Worm (Caenorhabditis elegans) whole organism, young adult: ENCODE data around the gene Y69H2.3.

ENCODE experiments used
- C06A6.2 ChIP-seq: fragments of 200-800 bp; sonication (Bioruptor generic); conservative IDR thresholded peaks from 2 replicates; pipeline ENCODE4 v1.3.6; 2022; ENCODE audit warnings: missing genetic modification characterization, missing compliant biosample characterization
- F22D6.2 ChIP-seq: sonication (generic microtip); optimal IDR thresholded peaks from 2 replicates; lab custom pipeline; 2016; ENCODE audit warnings: mild to moderate bottlenecking, missing genetic modification characterization, missing compliant biosample characterization
- F23B12.7 ChIP-seq: sonication (generic microtip); optimal IDR thresholded peaks from 2 replicates; lab custom pipeline; 2017; ENCODE audit warnings: missing genetic modification characterization, mild to moderate bottlenecking, missing compliant biosample characterization, antibody characterized with exemption, moderate library complexity; ENCODE audit not compliant: insufficient read depth
- F49E8.2 ChIP-seq: sonication (generic microtip); optimal IDR thresholded peaks from 3 replicates; lab custom pipeline; 2017; ENCODE audit warnings: missing genetic modification characterization, mild to moderate bottlenecking, missing compliant biosample characterization, antibody characterized with exemption, moderate library complexity; ENCODE audit not compliant: insufficient read depth
- F57A8.1 ChIP-seq: fragments of 200-800 bp; sonication (Bioruptor generic); optimal IDR thresholded peaks from 2 replicates; lab custom pipeline; 2018; ENCODE audit warnings: mild to moderate bottlenecking, missing genetic modification characterization, moderate library complexity, missing compliant biosample characterization
- F57C9.4 ChIP-seq: sonication (generic microtip); optimal IDR thresholded peaks from 2 replicates; lab custom pipeline; 2017; ENCODE audit warnings: mild to moderate bottlenecking, missing genetic modification characterization, missing compliant biosample characterization
- K12H6.12 ChIP-seq: fragments of 200-800 bp; sonication (Bioruptor generic); optimal IDR thresholded peaks from 2 replicates; lab custom pipeline; 2018; ENCODE audit warnings: mild to moderate bottlenecking, missing genetic modification characterization, missing compliant biosample characterization
- Y53F4B.3 ChIP-seq: fragments of 200-800 bp; sonication (Bioruptor generic); IDR thresholded peaks from 2 replicates; pipeline ENCODE4 v1.3.6; 2022; ENCODE audit warnings: missing genetic modification reagents, missing genetic modification characterization, missing compliant biosample characterization
- Y67H2A.10 ChIP-seq: fragments of 200-800 bp; sonication (Bioruptor generic); conservative IDR thresholded peaks from 2 replicates; pipeline ENCODE4 v1.3.6; 2022; ENCODE audit warnings: missing genetic modification reagents, missing genetic modification characterization, missing compliant biosample characterization
- akir-1 ChIP-seq: fragments of 200-800 bp; sonication (Bioruptor generic); optimal IDR thresholded peaks from 2 replicates; lab custom pipeline; 2018; ENCODE audit warnings: mild to moderate bottlenecking, missing genetic modification characterization, moderate library complexity, missing compliant biosample characterization
- aptf-3 ChIP-seq: fragments of 200-800 bp; sonication (Bioruptor generic); IDR thresholded peaks from 2 replicates; pipeline ENCODE4 v1.3.6; 2022; ENCODE audit warnings: missing genetic modification characterization, missing compliant biosample characterization
- atf-7 ChIP-seq: sonication (generic microtip); optimal IDR thresholded peaks from 2 replicates; lab custom pipeline; 2017; ENCODE audit warnings: mild to moderate bottlenecking, missing genetic modification characterization, missing compliant biosample characterization
- attf-3 ChIP-seq: fragments of 200-800 bp; sonication (Bioruptor generic); conservative IDR thresholded peaks from 2 replicates; pipeline ENCODE4 v1.3.6; 2022; ENCODE audit warnings: missing genetic modification reagents, missing genetic modification characterization, missing compliant biosample characterization
- attf-5 ChIP-seq: fragments of 200-800 bp; sonication (Bioruptor generic); optimal IDR thresholded peaks from 2 replicates; lab custom pipeline; 2018; ENCODE audit warnings: mild to moderate bottlenecking, missing genetic modification characterization, missing compliant biosample characterization
- ceh-100 ChIP-seq: fragments of 200-800 bp; sonication (Bioruptor generic); IDR thresholded peaks from 2 replicates; pipeline ENCODE4 v1.3.6; 2022; ENCODE audit warnings: missing genetic modification reagents, missing genetic modification characterization, missing compliant biosample characterization
- ceh-79 ChIP-seq: sonication (generic microtip); optimal IDR thresholded peaks from 2 replicates; lab custom pipeline; 2017; ENCODE audit warnings: mild to moderate bottlenecking, missing genetic modification characterization, missing compliant biosample characterization
- egl-44 ChIP-seq: fragments of 200-800 bp; sonication (Bioruptor generic); IDR thresholded peaks from 2 replicates; pipeline ENCODE4 v1.3.6; 2022; ENCODE audit warnings: missing genetic modification reagents, missing genetic modification characterization, missing compliant biosample characterization
- him-1 ChIP-seq: sonication (generic microtip); optimal IDR thresholded peaks from 2 replicates; lab custom pipeline; 2016; ENCODE audit warnings: missing genotype, missing genetic modification reagents, missing genetic modification characterization, missing compliant biosample characterization
- hmg-1.2 ChIP-seq: fragments of 200-800 bp; sonication (Bioruptor generic); IDR thresholded peaks from 2 replicates; pipeline ENCODE4 v1.3.6; 2022; ENCODE audit warnings: missing genetic modification reagents, missing genetic modification characterization, missing compliant biosample characterization
- hmg-20 ChIP-seq: fragments of 200-800 bp; sonication (Bioruptor generic); IDR thresholded peaks from 2 replicates; pipeline ENCODE4 v1.3.6; 2022; ENCODE audit warnings: missing genetic modification reagents, missing genetic modification characterization, missing compliant biosample characterization
- hsf-1 ChIP-seq: fragments of 200-800 bp; sonication (Bioruptor generic); IDR thresholded peaks from 2 replicates; pipeline ENCODE4 v1.3.6; 2022; ENCODE audit warnings: missing genetic modification reagents, missing genetic modification characterization, missing compliant biosample characterization
- lin-35 ChIP-seq, 3 experiments: fragments of 150-350 bp in 2 of 3; sonication (generic microtip) in 1 of 3; optimal IDR thresholded peaks; 2 replicates each; lab custom pipeline; 2014 to 2018; ENCODE audit warnings: missing biosample characterization in 3 of 3, missing genetic modification characterization in 3 of 3, missing genetic modification reagents in 3 of 3
- madf-6 ChIP-seq: fragments of 200-800 bp; sonication (Bioruptor generic); IDR thresholded peaks from 2 replicates; pipeline ENCODE4 v1.3.6; 2022; ENCODE audit warnings: missing genetic modification reagents, missing genetic modification characterization, missing compliant biosample characterization
- madf-8 ChIP-seq: fragments of 200-800 bp; sonication (Bioruptor generic); conservative IDR thresholded peaks from 2 replicates; pipeline ENCODE4 v1.3.6; 2022; ENCODE audit warnings: missing genetic modification reagents, missing genetic modification characterization, missing compliant biosample characterization
- mcd-1 ChIP-seq: fragments of 200-800 bp; sonication (Bioruptor generic); IDR thresholded peaks from 2 replicates; pipeline ENCODE4 v1.3.6; 2022; ENCODE audit warnings: missing genetic modification reagents, missing genetic modification characterization, missing compliant biosample characterization
- mel-28 ChIP-seq: sonication (generic microtip); optimal IDR thresholded peaks from 2 replicates; lab custom pipeline; 2016; ENCODE audit warnings: borderline replicate concordance, mild to moderate bottlenecking, missing genetic modification characterization, missing compliant biosample characterization
- nfya-2 ChIP-seq: fragments of 200-800 bp; sonication (Bioruptor generic); IDR thresholded peaks from 2 replicates; pipeline ENCODE4 v1.3.6; 2022; ENCODE audit warnings: missing genetic modification reagents, missing genetic modification characterization, missing compliant biosample characterization
- nfyb-1 ChIP-seq: fragments of 200-800 bp; sonication (Bioruptor generic); IDR thresholded peaks from 2 replicates; pipeline ENCODE4 v1.3.6; 2022; ENCODE audit warnings: missing genetic modification reagents, missing genetic modification characterization, missing compliant biosample characterization
- nhr-179 ChIP-seq: sonication (generic microtip); optimal IDR thresholded peaks from 2 replicates; lab custom pipeline; 2016; ENCODE audit warnings: mild to moderate bottlenecking, missing genetic modification characterization, missing compliant biosample characterization
- nhr-90 ChIP-seq: sonication (generic microtip); optimal IDR thresholded peaks from 2 replicates; lab custom pipeline; 2016; ENCODE audit warnings: missing genotype, mild to moderate bottlenecking, missing genetic modification characterization, missing compliant biosample characterization
- repo-1 ChIP-seq: sonication (generic microtip); optimal IDR thresholded peaks from 2 replicates; lab custom pipeline; 2017; ENCODE audit warnings: mild to moderate bottlenecking, missing genetic modification characterization, missing compliant biosample characterization
- sea-2 ChIP-seq: fragments of 200-800 bp; sonication (Bioruptor generic); IDR thresholded peaks from 2 replicates; pipeline ENCODE4 v1.3.6; 2022; ENCODE audit warnings: missing genetic modification characterization, missing compliant biosample characterization
- sptf-2 ChIP-seq: fragments of 200-800 bp; sonication (Bioruptor generic); optimal IDR thresholded peaks from 2 replicates; lab custom pipeline; 2018; ENCODE audit warnings: mild to moderate bottlenecking, missing genetic modification characterization, missing compliant biosample characterization
- tbp1 ChIP-seq: fragments of 200-800 bp; sonication (Bioruptor generic); optimal IDR thresholded peaks from 2 replicates; lab custom pipeline; 2018; ENCODE audit warnings: mild to moderate bottlenecking, missing genetic modification characterization, missing compliant biosample characterization
- tbx-9 ChIP-seq: sonication (generic microtip); optimal IDR thresholded peaks from 2 replicates; lab custom pipeline; 2016; ENCODE audit warnings: borderline replicate concordance, missing genetic modification characterization, inconsistent platforms, missing compliant biosample characterization
- zfh-2 ChIP-seq: fragments of 200-800 bp; sonication (Bioruptor generic); conservative IDR thresholded peaks from 2 replicates; pipeline ENCODE4 v1.3.6; 2022; ENCODE audit warnings: missing genetic modification reagents, missing genetic modification characterization, missing compliant biosample characterization
- ztf-22 ChIP-seq: fragments of 200-800 bp; sonication (Bioruptor generic); optimal IDR thresholded peaks from 2 replicates; lab custom pipeline; 2018; ENCODE audit warnings: mild to moderate bottlenecking, missing genetic modification characterization, moderate library complexity, missing compliant biosample characterization
- ztf-28 ChIP-seq: fragments of 200-800 bp; sonication (Bioruptor generic); IDR thresholded peaks from 2 replicates; pipeline ENCODE4 v1.3.6; 2022; ENCODE audit warnings: missing genetic modification reagents, missing genetic modification characterization, missing compliant biosample characterization

Y69H2.3 gene

ce11 chrV:18628907-18629306, 35.0 kb downstream of the Y69H2.3 start:
- TF ChIP-seq F57C9.4 = no peak
- no peak for TF ChIP-seq ztf-22 (GFP tag; lab: Kevin White, UChicago)
- no peak for TF ChIP-seq aptf-3 (GFP tag; lab: Robert Waterston, UW)
- no peak for TF ChIP-seq nhr-179 (tag; lab: Kevin White, UChicago)
- TF ChIP-seq egl-44 (GFP tag; lab: Robert Waterston, UW) = no peak
- TF ChIP-seq F57A8.1 = no peak
- no peak for TF ChIP-seq sptf-2 (GFP tag; lab: Kevin White, UChicago)
- TF ChIP-seq ceh-79 (tag; lab: Kevin White, UChicago) = no peak
- no peak for TF ChIP-seq nfya-2 (GFP tag; lab: Robert Waterston, UW)
- no peak for TF ChIP-seq lin-35 (GFP tag; optimal IDR thresholded peaks at IDR 0.05; lab: Kevin White, UChicago)
- TF ChIP-seq attf-5 (GFP tag; lab: Kevin White, UChicago) = no peak

DNA sequence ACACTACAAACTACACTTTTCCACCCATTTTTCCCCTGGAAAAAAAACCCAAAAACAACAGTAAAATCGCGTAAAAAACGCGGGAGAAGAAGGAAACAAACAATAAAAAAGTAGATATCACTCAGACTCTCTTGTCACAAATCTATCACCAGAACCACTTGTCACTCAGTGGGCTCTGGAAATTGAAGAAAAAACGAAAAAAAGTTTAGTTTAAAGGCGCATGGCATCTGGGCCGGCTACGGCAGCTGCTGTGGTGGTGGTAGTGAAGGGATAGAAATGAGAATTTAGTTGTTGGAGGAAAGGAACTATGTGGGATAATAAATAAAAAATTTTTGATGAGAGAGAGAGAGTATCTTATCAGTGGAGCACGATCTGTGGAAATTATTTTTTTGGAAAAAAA, 36.5 kb downstream of the Y69H2.3 start:
- peak; percentile 21 for TF ChIP-seq K12H6.12 (tag; lab: Kevin White, UChicago)
- TF ChIP-seq F57C9.4 = no peak

- TF ChIP-seq Y67H2A.10 (GFP tag; lab: Robert Waterston, UW) (no peak), repo-1 (tag; lab: Kevin White, UChicago) (no peak)
- TF ChIP-seq, all 124 proteins: peak for 0
These were observed 37.2 kb downstream of the Y69H2.3 start, which contains the start of gene Y69H2.15 for ce11 chrV:18626764-18627163. Gene Y69H2.15 (minus strand): TSS chrV:18626864.

DNA sequence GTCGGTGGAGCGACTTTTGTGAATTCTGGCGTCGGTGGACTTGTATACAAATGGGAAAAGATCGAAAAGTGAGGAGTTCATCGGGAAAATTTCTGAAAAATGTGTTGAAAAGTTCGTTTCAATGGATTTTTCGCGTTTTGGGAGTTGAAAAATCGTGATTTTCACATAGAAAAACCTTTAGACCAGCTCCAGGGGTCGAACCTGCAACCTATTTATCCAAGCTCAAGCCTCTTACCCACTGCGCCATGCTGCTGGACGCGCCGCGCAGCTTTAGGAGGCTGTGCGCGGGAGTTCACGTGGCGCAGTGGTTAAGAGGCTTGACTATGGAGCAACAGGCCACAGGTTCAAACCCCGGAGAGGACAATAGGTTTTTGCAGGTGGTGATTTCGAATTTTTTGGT, 41.5 kb downstream of the Y69H2.3 start, which contains the start of gene Y69H2.1:
TSS of gene Y69H2.1 (minus strand) at position 101 of the 400 bp plus-strand sequence.
- TF ChIP-seq mcd-1 (GFP tag; lab: Robert Waterston, UW) (no peak), K12H6.12 (tag; lab: Kevin White, UChicago) (peak; percentile 8), madf-6 (GFP tag; lab: Robert Waterston, UW) (no peak), hsf-1 (GFP tag; lab: Robert Waterston, UW) (no peak), lin-35 (GFP tag; optimal IDR thresholded peaks at IDR 0.05; lab: Kevin White, UChicago) (no peak), Y67H2A.10 (GFP tag; lab: Robert Waterston, UW) (no peak), him-1 (tag; lab: Kevin White, UChicago) (no peak), zfh-2 (GFP tag; lab: Robert Waterston, UW) (peak; percentile 48; the same call in 1 of the 2 replicates), F22D6.2 (tag; lab: Kevin White, UChicago) (no peak), mel-28 (tag; lab: Kevin White, UChicago) (no peak), ceh-100 (GFP tag; lab: Robert Waterston, UW) (no peak), hmg-1.2 (no peak), nfyb-1 (GFP tag; lab: Robert Waterston, UW) (no peak)

- no peak for TF ChIP-seq akir-1 (GFP tag; lab: Kevin White, UChicago)
- no peak for TF ChIP-seq sea-2 (GFP tag; lab: Robert Waterston, UW)
- no peak for TF ChIP-seq tbp1 (GFP tag; lab: Kevin White, UChicago)
- TF ChIP-seq ztf-28 (GFP tag; lab: Robert Waterston, UW) = no peak
- no peak for TF ChIP-seq mcd-1 (GFP tag; lab: Robert Waterston, UW)
- TF ChIP-seq attf-5 (GFP tag; lab: Kevin White, UChicago) = no peak
- no peak for TF ChIP-seq nhr-90 (tag; lab: Kevin White, UChicago)
- TF ChIP-seq tbx-9 (tag; lab: Kevin White, UChicago) = no peak
- TF ChIP-seq Y53F4B.3 = no peak
- TF ChIP-seq atf-7 (tag; lab: Kevin White, UChicago) = no peak
- no peak for TF ChIP-seq madf-8 (GFP tag; lab: Robert Waterston, UW)
- no peak for TF ChIP-seq repo-1 (tag; lab: Kevin White, UChicago)
- no peak for TF ChIP-seq F22D6.2 (tag; lab: Kevin White, UChicago)
- no peak for TF ChIP-seq attf-3 (GFP tag; lab: Robert Waterston, UW)
- no peak for TF ChIP-seq F49E8.2
- no peak for TF ChIP-seq hmg-20 (GFP tag; lab: Robert Waterston, UW)
- TF ChIP-seq F23B12.7 (tag; lab: Kevin White, UChicago) = no peak
- no peak for TF ChIP-seq C06A6.2 (GFP tag; lab: Robert Waterston, UW)
These were observed 47.6 kb downstream of the Y69H2.3 start, which contains the start of gene nhr-70 for ce11 chrV:18616287-18616686. Gene nhr-70 (plus strand): TSS chrV:18616587.
